Worm (Caenorhabditis elegans) whole organism, L1 larva: Measurements from ENCODE around the gene Y34B4A.10.

Experiments used
- aly-2 ChIP-seq: fragments of 150-350 bp; optimal IDR thresholded peaks from 2 replicates; lab custom pipeline; 2014; ENCODE audit warnings: missing biosample characterization, missing genetic modification characterization
- blmp-1 ChIP-seq: fragments of 150-350 bp; optimal IDR thresholded peaks from 2 replicates; lab custom pipeline; 2014; ENCODE audit warnings: missing biosample characterization, missing genetic modification characterization
- ceh-8 ChIP-seq: fragments of 200-800 bp; sonication (Bioruptor generic); optimal IDR thresholded peaks from 2 replicates; lab custom pipeline; 2018; ENCODE audit warnings: mild to moderate bottlenecking, missing genetic modification characterization, moderate library complexity, missing compliant biosample characterization
- ceh-82 ChIP-seq, 3 experiments: fragments of 150-350 bp in 1 of 3; sonication (generic microtip) in 2 of 3; optimal IDR thresholded peaks; 2 replicates each; lab custom pipeline; 2014 to 2017; ENCODE audit warnings: missing biosample characterization in 3 of 3, missing genetic modification characterization in 3 of 3
- ceh-90 ChIP-seq: sonication (generic microtip); optimal IDR thresholded peaks from 2 replicates; lab custom pipeline; 2016; ENCODE audit warnings: missing genetic modification characterization, missing compliant biosample characterization
- dpl-1 ChIP-seq, 3 experiments: fragments of 150-350 bp in 2 of 3; sonication (generic microtip) in 1 of 3; optimal IDR thresholded peaks; 2 replicates each; lab custom pipeline; 2014 to 2017; ENCODE audit warnings: missing biosample characterization in 3 of 3, missing genetic modification characterization in 3 of 3, missing genetic modification reagents in 3 of 3
- dsc-1 ChIP-seq: sonication (generic microtip); optimal IDR thresholded peaks from 2 replicates; lab custom pipeline; 2016; ENCODE audit warnings: mild to moderate bottlenecking, missing genetic modification characterization, missing compliant biosample characterization
- efl-1 ChIP-seq, 4 experiments: fragments of 150-350 bp; optimal IDR thresholded peaks in 3 of 4; peaks in 1 of 4; 1 replicate in 1 of 4; 2 replicates in 3 of 4; lab custom pipeline; 2014; ENCODE audit warnings: missing biosample characterization in 2 of 4, missing genetic modification characterization in 2 of 4, missing genetic modification reagents in 2 of 4
- elt-2 ChIP-seq: sonication (generic microtip); optimal IDR thresholded peaks from 2 replicates; lab custom pipeline; 2016; ENCODE audit warnings: missing genetic modification characterization, mild to moderate bottlenecking, inconsistent platforms, missing compliant biosample characterization, missing genetic modification reagents
- elt-3 ChIP-seq, 6 experiments: fragments of 150-350 bp in 1 of 6; sonication (generic microtip); optimal IDR thresholded peaks; 2 replicates each; lab custom pipeline; 2017 to 2018; ENCODE audit warnings: missing biosample characterization in 6 of 6, missing genetic modification characterization in 6 of 6, inconsistent platforms in 1 of 6
- ets-5 ChIP-seq: fragments of 200-800 bp; sonication (Bioruptor generic); IDR thresholded peaks from 2 replicates; pipeline ENCODE4 v1.3.6; 2022; ENCODE audit warnings: missing genetic modification characterization, missing compliant biosample characterization
- fkh-4 ChIP-seq: sonication (generic microtip); optimal IDR thresholded peaks from 2 replicates; lab custom pipeline; 2016; ENCODE audit warnings: missing compliant biosample characterization, missing genetic modification characterization, borderline replicate concordance
- fkh-8 ChIP-seq: sonication (generic microtip); optimal IDR thresholded peaks from 2 replicates; lab custom pipeline; 2016; ENCODE audit warnings: mild to moderate bottlenecking, missing genetic modification characterization, missing compliant biosample characterization
- fos-1 ChIP-seq: fragments of 150-350 bp; optimal IDR thresholded peaks from 2 replicates; lab custom pipeline; 2014; ENCODE audit warnings: missing biosample characterization, missing genetic modification characterization
- grh-1 ChIP-seq: fragments of 200-800 bp; sonication (Bioruptor generic); IDR thresholded peaks from 2 replicates; pipeline ENCODE4 v1.3.6; 2022; ENCODE audit warnings: missing genetic modification reagents, missing genetic modification characterization, missing compliant biosample characterization
- hlh-17 ChIP-seq: fragments of 200-800 bp; sonication (Bioruptor generic); optimal IDR thresholded peaks from 2 replicates; lab custom pipeline; 2018; ENCODE audit warnings: missing genetic modification characterization, mild to moderate bottlenecking, missing compliant biosample characterization, moderate library complexity, borderline replicate concordance
- jun-1 ChIP-seq: fragments of 150-350 bp; optimal IDR thresholded peaks from 2 replicates; lab custom pipeline; 2014; ENCODE audit warnings: missing biosample characterization, missing genetic modification reagents, missing genetic modification characterization
- lin-13 ChIP-seq: fragments of 150-350 bp; optimal IDR thresholded peaks from 2 replicates; lab custom pipeline; 2014; ENCODE audit warnings: missing biosample characterization, missing genetic modification reagents, missing genetic modification characterization
- lin-14 ChIP-seq: fragments of 200-800 bp; sonication (Bioruptor generic); optimal IDR thresholded peaks from 2 replicates; lab custom pipeline; 2018; ENCODE audit warnings: mild to moderate bottlenecking, missing genetic modification characterization, moderate library complexity, missing compliant biosample characterization
- lin-15B ChIP-seq: fragments of 150-350 bp; sonication (generic microtip); optimal IDR thresholded peaks from 3 replicates; lab custom pipeline; 2014; ENCODE audit warnings: missing biosample characterization, missing genetic modification characterization
- lsy-2 ChIP-seq, 2 experiments: fragments of 150-350 bp; optimal IDR thresholded peaks; 2 replicates each; lab custom pipeline; 2014; ENCODE audit warnings: missing biosample characterization in 2 of 2, missing genetic modification characterization in 2 of 2
- mdl-1 ChIP-seq, 2 experiments: fragments of 150-350 bp; optimal IDR thresholded peaks; 2 replicates each; lab custom pipeline; 2014 to 2017; ENCODE audit warnings: missing biosample characterization in 2 of 2, missing genetic modification characterization in 2 of 2, inconsistent platforms in 1 of 2
- mep-1 ChIP-seq: fragments of 150-350 bp; optimal IDR thresholded peaks from 2 replicates; lab custom pipeline; 2014; ENCODE audit warnings: missing biosample characterization, missing genetic modification characterization
- nhr-11 ChIP-seq: fragments of 150-350 bp; optimal IDR thresholded peaks from 2 replicates; lab custom pipeline; 2014; ENCODE audit warnings: missing biosample characterization, missing genetic modification characterization
- nhr-12 ChIP-seq: sonication (generic microtip); optimal IDR thresholded peaks from 2 replicates; lab custom pipeline; 2017; ENCODE audit warnings: missing biosample characterization, missing genetic modification characterization
- nhr-19 ChIP-seq: fragments of 200-800 bp; sonication (Bioruptor generic); conservative IDR thresholded peaks from 2 replicates; pipeline ENCODE4 v1.3.6; 2022; ENCODE audit warnings: missing genetic modification characterization, missing compliant biosample characterization
- nhr-28 ChIP-seq: fragments of 150-350 bp; optimal IDR thresholded peaks from 2 replicates; lab custom pipeline; 2014; ENCODE audit warnings: missing biosample characterization, missing genetic modification characterization
- nhr-47 ChIP-seq: sonication (generic microtip); optimal IDR thresholded peaks from 2 replicates; lab custom pipeline; 2016; ENCODE audit warnings: mild to moderate bottlenecking, missing genetic modification characterization, moderate library complexity, missing compliant biosample characterization
- nhr-71 ChIP-seq: sonication (generic microtip); optimal IDR thresholded peaks from 2 replicates; lab custom pipeline; 2016; ENCODE audit warnings: mild to moderate bottlenecking, missing genetic modification characterization, moderate library complexity, missing compliant biosample characterization
- nhr-84 ChIP-seq: sonication (generic microtip); optimal IDR thresholded peaks from 2 replicates; lab custom pipeline; 2017; ENCODE audit warnings: missing biosample characterization, missing genetic modification characterization
- nhr-90 ChIP-seq: sonication (generic microtip); optimal IDR thresholded peaks from 2 replicates; lab custom pipeline; 2016; ENCODE audit warnings: mild to moderate bottlenecking, missing genetic modification characterization, missing compliant biosample characterization; ENCODE audit not compliant: poor library complexity
- pqm-1 ChIP-seq: sonication (generic microtip); optimal IDR thresholded peaks from 3 replicates; lab custom pipeline; 2017; ENCODE audit warnings: missing biosample characterization, missing genetic modification characterization
- skn-1 ChIP-seq: fragments of 150-350 bp; optimal IDR thresholded peaks from 2 replicates; lab custom pipeline; 2014; ENCODE audit warnings: missing biosample characterization, missing genetic modification characterization
- snpc-4 ChIP-seq: fragments of 150-350 bp; optimal IDR thresholded peaks from 2 replicates; lab custom pipeline; 2014; ENCODE audit warnings: missing biosample characterization, missing genetic modification characterization
- sox-4 ChIP-seq: sonication (generic microtip); optimal IDR thresholded peaks from 2 replicates; lab custom pipeline; 2016; ENCODE audit warnings: missing genetic modification characterization, missing compliant biosample characterization
- unc-62 ChIP-seq: fragments of 150-350 bp; optimal IDR thresholded peaks from 2 replicates; lab custom pipeline; 2014; ENCODE audit warnings: missing biosample characterization, missing genetic modification reagents, missing genetic modification characterization
- unc-86 ChIP-seq: sonication (generic microtip); optimal IDR thresholded peaks from 2 replicates; lab custom pipeline; 2016; ENCODE audit warnings: missing genetic modification characterization, missing compliant biosample characterization
- xbp-1 ChIP-seq: sonication (generic microtip); optimal IDR thresholded peaks from 2 replicates; lab custom pipeline; 2016; ENCODE audit warnings: missing genetic modification characterization, missing compliant biosample characterization
- zag-1 ChIP-seq: fragments of 150-350 bp; optimal IDR thresholded peaks from 2 replicates; lab custom pipeline; 2014; ENCODE audit warnings: missing biosample characterization, missing genetic modification characterization
- zip-4 ChIP-seq: fragments of 200-800 bp; sonication (Bioruptor generic); optimal IDR thresholded peaks from 2 replicates; lab custom pipeline; 2018; ENCODE audit warnings: mild to moderate bottlenecking, missing genetic modification characterization, moderate library complexity, missing compliant biosample characterization

The Y34B4A.10 gene

ce11 chrX:5263585-5263984, 13.9 kb downstream of the Y34B4A.10 start:
- no peak for TF ChIP-seq grh-1 (GFP tag; lab: Robert Waterston, UW)
- TF ChIP-seq nhr-28, result no peak
- no peak for TF ChIP-seq ets-5 (GFP tag; lab: Robert Waterston, UW)
- no peak for TF ChIP-seq jun-1 (tag; lab: Kevin White, UChicago)
- TF ChIP-seq nhr-47 (tag; lab: Kevin White, UChicago), result no peak
- TF ChIP-seq dsc-1 (tag; lab: Kevin White, UChicago), result peak; percentile 9

- TF ChIP-seq mdl-1 (tag; optimal IDR thresholded peaks at IDR 0.05; lab: Kevin White, UChicago), result no peak
- no peak for TF ChIP-seq fos-1 (tag; lab: Kevin White, UChicago)
- no peak for TF ChIP-seq nhr-12 (tag; lab: Kevin White, UChicago)
These were observed 14.3 kb downstream of the Y34B4A.10 start, which contains the start of gene Y34B4A.4 for ce11 chrX:5264026-5264425. Y34B4A.4 (plus strand) TSS chrX:5264326.

- no peak for TF ChIP-seq lin-13
- no peak for TF ChIP-seq pqm-1 (tag; lab: Kevin White, UChicago)
- TF ChIP-seq xbp-1, result no peak
- TF ChIP-seq zip-4 (GFP tag; lab: Kevin White, UChicago), result no peak
- TF ChIP-seq ceh-8 (GFP tag; lab: Kevin White, UChicago), result no peak
- no peak for TF ChIP-seq fos-1 (tag; lab: Kevin White, UChicago)
- TF ChIP-seq zag-1, result no peak
- TF ChIP-seq lin-14 (GFP tag; lab: Kevin White, UChicago), result no peak
- TF ChIP-seq elt-3 (tag; optimal IDR thresholded peaks at IDR 0.05; lab: Kevin White, UChicago), result no peak
- TF ChIP-seq fkh-8 (tag; lab: Kevin White, UChicago), result no peak
- no peak for TF ChIP-seq fkh-4 (tag; lab: Kevin White, UChicago)
These were observed 15.7 kb downstream of the Y34B4A.10 start for ce11 chrX:5265356-5265755.

ce11 chrX:5268062-5268461, 18.4 kb downstream of the Y34B4A.10 start:
- no peak for TF ChIP-seq elt-2 (tag; lab: Kevin White, UChicago)
- TF ChIP-seq elt-3 (tag; optimal IDR thresholded peaks at IDR 0.05; lab: Kevin White, UChicago), result peak in 1 of 6 experiments; percentile 2
- TF ChIP-seq, all 84 proteins: peak for 1

- TF ChIP-seq lsy-2 (tag; optimal IDR thresholded peaks at IDR 0.05; lab: Kevin White, UChicago) (no peak), elt-2 (tag; lab: Kevin White, UChicago) (peak; percentile 37)
These were observed 19.7 kb downstream of the Y34B4A.10 start for ce11 chrX:5269359-5269758.

ce11 chrX:5275209-5275608, 25.5 kb downstream of the Y34B4A.10 start, which contains the start of gene hst-6:
hst-6 (plus strand) TSS chrX:5275561.
- TF ChIP-seq blmp-1 (tag; lab: Kevin White, UChicago) (peak; percentile 53), snpc-4 (tag; lab: Kevin White, UChicago) (peak; percentile 37), jun-1 (tag; lab: Kevin White, UChicago) (peak; percentile 20), elt-2 (tag; lab: Kevin White, UChicago) (no peak), efl-1 (optimal IDR thresholded peaks at IDR 0.05; lab: Kevin White, UChicago) (peak; percentile 28 to 43), efl-1 (GFP tag; optimal IDR thresholded peaks at IDR 0.05 in 1 of 2; lab: Kevin White, UChicago) (peak; percentile 22 to 82), lin-15B (peak; percentile 33), nhr-19 (peak; percentile 37), mep-1 (peak; percentile 66), nhr-12 (tag; lab: Kevin White, UChicago) (no peak), nhr-84 (no peak), unc-86 (peak; percentile 47), ceh-90 (no peak), elt-3 (tag; optimal IDR thresholded peaks at IDR 0.05; lab: Kevin White, UChicago) (no peak), hlh-17 (no peak), sox-4 (tag; lab: Kevin White, UChicago) (no peak), fkh-4 (tag; lab: Kevin White, UChicago) (no peak), zip-4 (GFP tag; lab: Kevin White, UChicago) (no peak), grh-1 (GFP tag; lab: Robert Waterston, UW) (no peak), mdl-1 (tag; optimal IDR thresholded peaks at IDR 0.05; lab: Kevin White, UChicago) (no peak), skn-1 (tag; lab: Kevin White, UChicago) (peak; percentile 62), nhr-11 (no peak), aly-2 (tag; lab: Kevin White, UChicago) (no peak), nhr-28 (no peak), unc-62 (no peak), nhr-90 (tag; lab: Kevin White, UChicago) (peak; percentile 49), ceh-82 (tag; optimal IDR thresholded peaks at IDR 0.05; lab: Kevin White, UChicago) (peak; percentile 22 to 72 (median 33)), nhr-71 (peak; percentile 67), dpl-1 (GFP tag; optimal IDR thresholded peaks at IDR 0.05; lab: Kevin White, UChicago) (peak in 2 of 3 experiments; percentile 16 to 35)
